Fruit fly (Drosophila melanogaster) whole organism, prepupa: Measurements from ENCODE around the gene CG3071.

Experiments used
- Blimp-1 ChIP-seq: fragments of 200-800 bp; sonication (Bioruptor generic); optimal IDR thresholded peaks from 3 replicates; lab custom pipeline; 2017; ENCODE audit warnings: missing biosample characterization, missing genetic modification characterization, mild to moderate bottlenecking, moderate library complexity, missing genetic modification reagents
- Gug ChIP-seq: fragments of 200-800 bp; sonication (Bioruptor generic); IDR thresholded peaks from 2 replicates; pipeline ENCODE4 v1.3.6; 2022; ENCODE audit warnings: missing biosample characterization, missing genetic modification characterization
- ss ChIP-seq, 2 experiments: fragments of 200-800 bp; sonication (Bioruptor generic); optimal IDR thresholded peaks; 2 replicates in 1 of 2; 3 replicates in 1 of 2; lab custom pipeline; 2017 to 2018; ENCODE audit warnings: mild to moderate bottlenecking in 2 of 2, missing biosample characterization in 2 of 2, missing genetic modification characterization in 2 of 2, moderate library complexity in 1 of 2

DNA sequence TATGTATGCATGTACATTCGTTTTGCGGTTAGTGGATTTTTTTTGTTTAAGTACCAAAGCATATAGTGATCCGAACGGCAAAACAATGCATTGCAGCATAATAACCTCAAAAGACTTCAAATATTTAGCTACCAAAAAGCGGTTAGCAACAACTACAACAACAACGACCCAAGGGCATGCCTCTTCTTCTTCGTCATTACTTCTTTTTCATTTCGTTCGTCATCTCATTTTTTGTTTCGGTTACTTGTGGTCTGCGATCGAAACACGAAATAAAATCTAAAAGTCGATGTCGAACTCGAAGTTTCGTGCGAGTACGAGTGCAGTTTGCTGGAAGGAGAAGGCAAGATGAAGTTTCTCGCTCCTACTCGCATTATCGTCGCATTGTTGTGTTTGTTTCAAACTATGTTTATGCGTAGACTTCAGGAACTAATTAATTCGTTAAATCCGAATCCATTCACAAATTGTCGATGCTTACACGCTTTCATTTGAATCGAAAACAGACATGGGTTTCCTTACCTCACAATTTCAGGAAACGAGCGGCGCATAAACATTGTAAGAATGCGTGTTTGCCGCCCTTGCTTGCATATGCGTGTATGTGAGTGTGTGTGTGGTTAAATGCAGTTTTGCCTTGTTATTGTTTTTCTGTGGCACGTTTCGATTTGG is 36.2 kb downstream of the CG3071 start:
- TF ChIP-seq ss (GFP tag; optimal IDR thresholded peaks at IDR 0.05; lab: Kevin White, UChicago) (peak; percentile 95), Gug (GFP tag; lab: Robert Waterston, UW) (peak; percentile 87), Blimp-1 (GFP tag; lab: Kevin White, UChicago) (peak; percentile 77)
